In genomic region chrV:14200086-14200485, ce11 we compare ENCODE assay signal across 3 worm cellular contexts.
TF ChIP-seq lines count a peak whose summit lies in the region.

No protein-coding gene starts in this region.

TF ChIP-seq in whole organism, L1 larva, 84 proteins besides CTCF, POLR2A, EP300 and RAD21 (continued from another document):
- TF ChIP-seq vab-15 (tag; optimal IDR thresholded peaks at IDR 0.05; lab: Kevin White, UChicago) (no peak), nhr-237 (tag; optimal IDR thresholded peaks at IDR 0.05; lab: Kevin White, UChicago) (peak; percentile 93), elt-2 (tag; optimal IDR thresholded peaks at IDR 0.05; lab: Kevin White, UChicago) (peak; percentile 69), nhr-71 (tag; optimal IDR thresholded peaks at IDR 0.05; lab: Kevin White, UChicago) (peak; percentile 99), egl-13 (tag; optimal IDR thresholded peaks at IDR 0.05; lab: Kevin White, UChicago) (peak; percentile 68), alr-1 (tag; optimal IDR thresholded peaks at IDR 0.05; lab: Kevin White, UChicago; ENCODE audit: borderline replicate concordance) (no peak), sptf-1 (tag; optimal IDR thresholded peaks at IDR 0.05; lab: Kevin White, UChicago) (no peak), nhr-85 (tag; lab: Kevin White, UChicago) (peak; percentile 91), elt-3 (tag; optimal IDR thresholded peaks at IDR 0.05; lab: Kevin White, UChicago) (peak in 3 of 6 experiments; percentile 56 to 92 (median 67)), ama-1 (optimal IDR thresholded peaks at IDR 0.05; lab: Kevin White, UChicago) (peak; percentile 40), lin-14 (GFP tag; optimal IDR thresholded peaks at IDR 0.05; lab: Kevin White, UChicago) (peak; percentile 99), dpl-1 (GFP tag; optimal IDR thresholded peaks at IDR 0.05; lab: Kevin White, UChicago) (peak; percentile 54 to 66 (median 62)), mef-2 (tag; optimal IDR thresholded peaks at IDR 0.05; lab: Kevin White, UChicago) (peak; percentile 91), dsc-1 (tag; optimal IDR thresholded peaks at IDR 0.05; lab: Kevin White, UChicago) (peak; percentile 81), nhr-84 (tag; optimal IDR thresholded peaks at IDR 0.05; lab: Kevin White, UChicago) (no peak)

TF ChIP-seq in whole organism, L4 larva, 104 proteins besides CTCF, POLR2A, EP300 and RAD21 (continued from another document):
- peak; percentile 65; the same call in 1 of the 2 replicates for TF ChIP-seq D1046.2 (GFP tag; IDR thresholded peaks at IDR 0.05; lab: Robert Waterston, UW)
- 0 out of 2 replicates have a peak, but pooled peaks have one; percentile 39 for TF ChIP-seq daf-8 (GFP tag; IDR thresholded peaks at IDR 0.05; lab: Robert Waterston, UW)
- peak; percentile 65 for TF ChIP-seq dpl-1 (GFP tag; optimal IDR thresholded peaks at IDR 0.05; lab: Kevin White, UChicago)
- peak; percentile 94 for TF ChIP-seq mxl-3 (GFP tag; optimal IDR thresholded peaks at IDR 0.05; lab: Kevin White, UChicago)
- TF ChIP-seq duxl-1 (tag; optimal IDR thresholded peaks at IDR 0.05; lab: Kevin White, UChicago; ENCODE audit: poor library complexity) = peak; percentile 12
- no peak for TF ChIP-seq Y48G9A.11 (GFP tag; IDR thresholded peaks at IDR 0.05; lab: Robert Waterston, UW)
- TF ChIP-seq attf-4 (tag; optimal IDR thresholded peaks at IDR 0.05; lab: Kevin White, UChicago) = no peak
- TF ChIP-seq lin-13 (GFP tag; optimal IDR thresholded peaks at IDR 0.05; lab: Kevin White, UChicago) = peak; percentile 94
- TF ChIP-seq rbr-2 (tag; optimal IDR thresholded peaks at IDR 0.05; lab: Kevin White, UChicago) = peak; percentile 88
- TF ChIP-seq nhr-25 (tag; optimal IDR thresholded peaks at IDR 0.05; lab: Kevin White, UChicago; ENCODE audit: borderline replicate concordance, insufficient read depth) = peak; percentile 29
- no peak for TF ChIP-seq zip-11 (GFP tag; IDR thresholded peaks at IDR 0.05; lab: Robert Waterston, UW)
- peak; percentile 61 for TF ChIP-seq set-16 (GFP tag; IDR thresholded peaks at IDR 0.05; lab: Robert Waterston, UW)
- TF ChIP-seq nhr-237 (tag; optimal IDR thresholded peaks at IDR 0.05; lab: Kevin White, UChicago) = peak; percentile 10
- no peak for TF ChIP-seq ceh-82 (tag; optimal IDR thresholded peaks at IDR 0.05; lab: Kevin White, UChicago)
- TF ChIP-seq nhr-77 (tag; optimal IDR thresholded peaks at IDR 0.05; lab: Kevin White, UChicago) = peak; percentile 97

TF ChIP-seq in whole organism, young adult, 124 proteins besides CTCF, POLR2A, EP300 and RAD21 (continued from another document):
- TF ChIP-seq mel-28 (tag; optimal IDR thresholded peaks at IDR 0.05; lab: Kevin White, UChicago; ENCODE audit: borderline replicate concordance) (no peak), lin-26 (GFP tag; IDR thresholded peaks at IDR 0.05; lab: Robert Waterston, UW) (peak; percentile 66; the same call in 1 of the 2 replicates), D2030.7 (GFP tag; IDR thresholded peaks at IDR 0.05; lab: Robert Waterston, UW) (no peak), rcor-1 (GFP tag; IDR thresholded peaks at IDR 0.05; lab: Robert Waterston, UW) (peak; percentile 57), nfya-2 (GFP tag; IDR thresholded peaks at IDR 0.05; lab: Robert Waterston, UW) (no peak), ztf-18 (tag; optimal IDR thresholded peaks at IDR 0.05; lab: Kevin White, UChicago) (peak; percentile 77), dox-1 (GFP tag; IDR thresholded peaks at IDR 0.05; lab: Robert Waterston, UW) (peak; percentile 85), ztf-28 (GFP tag; IDR thresholded peaks at IDR 0.05; lab: Robert Waterston, UW) (no peak), F57A8.1 (GFP tag; optimal IDR thresholded peaks at IDR 0.05; lab: Kevin White, UChicago) (no peak)
